Worm (Caenorhabditis elegans) whole organism, midembryonic: Measurements from ENCODE around the gene F41B5.12.

Experiments used
- cog-1 ChIP-seq: sonication (generic microtip); optimal IDR thresholded peaks from 2 replicates; lab custom pipeline; 2016; ENCODE audit warnings: missing genetic modification characterization, missing compliant biosample characterization
- flt-1 ChIP-seq: fragments of 200-800 bp; sonication (Bioruptor generic); IDR thresholded peaks from 2 replicates; pipeline ENCODE4 v1.3.6; 2022; ENCODE audit warnings: missing genetic modification characterization, missing compliant biosample characterization
- klf-2 ChIP-seq: fragments of 200-800 bp; sonication (Bioruptor generic); conservative IDR thresholded peaks from 2 replicates; pipeline ENCODE4 v1.3.6; 2022; ENCODE audit warnings: missing genetic modification reagents, missing genetic modification characterization, missing compliant biosample characterization
- med-1 ChIP-seq: sonication (generic microtip); optimal IDR thresholded peaks from 2 replicates; lab custom pipeline; 2017; ENCODE audit warnings: missing genetic modification characterization, mild to moderate bottlenecking, missing compliant biosample characterization, antibody characterized with exemption, missing genetic modification reagents; ENCODE audit not compliant: insufficient read depth
- ref-1 ChIP-seq: fragments of 200-800 bp; sonication (Bioruptor generic); conservative IDR thresholded peaks from 2 replicates; pipeline ENCODE4 v1.3.6; 2022; ENCODE audit warnings: missing genetic modification reagents, missing genetic modification characterization, missing compliant biosample characterization
- tab-1 ChIP-seq: fragments of 200-800 bp; sonication (Bioruptor generic); IDR thresholded peaks from 2 replicates; pipeline ENCODE4 v1.3.6; 2022; ENCODE audit warnings: missing genetic modification characterization, missing compliant biosample characterization
- ztf-23 ChIP-seq: fragments of 200-800 bp; sonication (Bioruptor generic); IDR thresholded peaks from 2 replicates; pipeline ENCODE4 v1.3.6; 2022; ENCODE audit warnings: missing genetic modification reagents, missing genetic modification characterization, missing compliant biosample characterization
- ztf-29 ChIP-seq: fragments of 200-800 bp; sonication (Bioruptor generic); IDR thresholded peaks from 2 replicates; pipeline ENCODE4 v1.3.6; 2022; ENCODE audit warnings: missing genetic modification reagents, missing genetic modification characterization, missing compliant biosample characterization

ce11 chrV:2294577-2294976, 33.8 kb downstream of the F41B5.12 start, which contains the start of gene nhr-226:
- TF ChIP-seq med-1 (no peak), flt-1 (no peak), cog-1 (tag; lab: Kevin White, UChicago) (no peak), klf-2 (no peak), ref-1 (GFP tag; lab: Robert Waterston, UW) (no peak), ztf-23 (no peak), tab-1 (GFP tag; lab: Robert Waterston, UW) (no peak), ztf-29 (no peak)
